Worm (Caenorhabditis elegans) whole organism, L3 larva: ENCODE measurements around the gene prx-10.

Experiments
- R02D3.7 ChIP-seq: fragments of 150-350 bp; optimal IDR thresholded peaks from 2 replicates; lab custom pipeline; 2014; ENCODE audit warnings: missing biosample characterization, missing genetic modification characterization
- ZK546.5 ChIP-seq: sonication (generic microtip); optimal IDR thresholded peaks from 2 replicates; lab custom pipeline; 2017; ENCODE audit warnings: missing biosample characterization, missing genetic modification characterization
- ama-1 ChIP-seq: fragments of 150-350 bp; optimal IDR thresholded peaks from 2 replicates; lab custom pipeline; 2018
- elt-1 ChIP-seq: fragments of 150-350 bp; optimal IDR thresholded peaks from 2 replicates; lab custom pipeline; 2014; ENCODE audit warnings: missing biosample characterization, missing genetic modification characterization
- eor-1 ChIP-seq, 2 experiments: fragments of 150-350 bp; optimal IDR thresholded peaks; 2 replicates each; lab custom pipeline; 2014 to 2018; ENCODE audit warnings: missing biosample characterization in 2 of 2, missing genetic modification characterization in 2 of 2
- lin-39 ChIP-seq: fragments of 150-350 bp; optimal IDR thresholded peaks from 2 replicates; lab custom pipeline; 2018; ENCODE audit warnings: missing biosample characterization, missing genetic modification reagents, missing genetic modification characterization
- nfya-1 ChIP-seq: sonication (generic microtip); optimal IDR thresholded peaks from 2 replicates; lab custom pipeline; 2017; ENCODE audit warnings: missing genetic modification characterization, mild to moderate bottlenecking, missing compliant biosample characterization, antibody characterized with exemption, moderate library complexity; ENCODE audit not compliant: insufficient read depth
- nhr-12 ChIP-seq: fragments of 150-350 bp; optimal IDR thresholded peaks from 2 replicates; lab custom pipeline; 2014; ENCODE audit warnings: missing biosample characterization, missing genetic modification characterization
- nhr-25 ChIP-seq: sonication (generic microtip); optimal IDR thresholded peaks from 2 replicates; lab custom pipeline; 2017; ENCODE audit warnings: missing biosample characterization, missing genetic modification characterization
- pqm-1 ChIP-seq: fragments of 150-350 bp; optimal IDR thresholded peaks from 2 replicates; lab custom pipeline; 2017; ENCODE audit warnings: missing biosample characterization, missing genetic modification characterization, inconsistent platforms
- unc-39 ChIP-seq: sonication (generic microtip); optimal IDR thresholded peaks from 4 replicates; lab custom pipeline; 2017; ENCODE audit warnings: missing biosample characterization, missing genetic modification characterization
- unc-62 ChIP-seq: fragments of 150-350 bp; sonication (generic microtip); optimal IDR thresholded peaks from 4 replicates; lab custom pipeline; 2014; ENCODE audit warnings: missing biosample characterization, missing genetic modification reagents, missing genetic modification characterization

ce11 chrIII:5190671-5191174 is 45.5 kb upstream of the prx-10 start, which contains the start of gene hira-1:
- peak; percentile 0 for TF ChIP-seq nfya-1
- no peak for TF ChIP-seq R02D3.7
- TF ChIP-seq nhr-12 (tag; lab: Kevin White, UChicago): no peak
- no peak for TF ChIP-seq ZK546.5 (tag; lab: Kevin White, UChicago)
- no peak for TF ChIP-seq nhr-25 (tag; lab: Kevin White, UChicago)
- no peak for TF ChIP-seq unc-62 (GFP tag; lab: Kevin White, UChicago)
- TF ChIP-seq eor-1 (tag; optimal IDR thresholded peaks at IDR 0.05; lab: Kevin White, UChicago): no peak
- TF ChIP-seq lin-39: no peak
- TF ChIP-seq ama-1 (lab: Kevin White, UChicago): no peak
- TF ChIP-seq elt-1 (tag; lab: Kevin White, UChicago): no peak
- TF ChIP-seq pqm-1 (tag; lab: Kevin White, UChicago): no peak
- TF ChIP-seq unc-39 (tag; lab: Kevin White, UChicago): no peak
